Fruit fly (Drosophila melanogaster): ENCODE data around the gene wake.
A peak's percentile ranks its signal among the peaks of the same experiment; 100 is the strongest.

Gene wake

dm6 chr3R:22625514-22626333 lies 13.9 kb upstream of the wake start (continued):
- TF ChIP-seq CkIIα-i1 (GFP tag; IDR thresholded peaks at IDR 0.05) (no peak), CG15073 (GFP tag; optimal IDR thresholded peaks at IDR 0.05) (no peak), NC2α (GFP tag; optimal IDR thresholded peaks at IDR 0.05) (no peak), CG15479 (GFP tag; optimal IDR thresholded peaks at IDR 0.05) (no peak), klu (GFP tag; IDR thresholded peaks at IDR 0.05) (no peak), her (GFP tag; optimal IDR thresholded peaks at IDR 0.05) (no peak), CG8089 (GFP tag; optimal IDR thresholded peaks at IDR 0.05) (no peak), CG18476 (GFP tag; optimal IDR thresholded peaks at IDR 0.05) (no peak), CG10274 (GFP tag; optimal IDR thresholded peaks at IDR 0.05) (no peak), CG32532 (GFP tag; IDR thresholded peaks at IDR 0.05) (no peak), gce (GFP tag; IDR thresholded peaks at IDR 0.05) (no peak), peb (GFP tag; IDR thresholded peaks at IDR 0.05) (no peak), H15 (GFP tag; IDR thresholded peaks at IDR 0.05) (no peak), CG5245 (GFP tag; optimal IDR thresholded peaks at IDR 0.05) (no peak), CG15269 (tag; optimal IDR thresholded peaks at IDR 0.05) (no peak), row (GFP tag; IDR thresholded peaks at IDR 0.05) (peak; percentile 49; the same call in 2 of the 3 replicates), CG12219 (GFP tag; optimal IDR thresholded peaks at IDR 0.05) (no peak), CG18619 (GFP tag; optimal IDR thresholded peaks at IDR 0.05) (peak; percentile 41), CG12071 (GFP tag; optimal IDR thresholded peaks at IDR 0.05) (no peak), nmo (GFP tag; optimal IDR thresholded peaks at IDR 0.05) (peak; percentile 76), Dad (GFP tag; optimal IDR thresholded peaks at IDR 0.05) (no peak), CG8478 (optimal IDR thresholded peaks at IDR 0.05) (no peak), CG18599 (GFP tag; optimal IDR thresholded peaks at IDR 0.05) (no peak), Nf-YA (GFP tag; IDR thresholded peaks at IDR 0.05) (no peak), pzg (GFP tag; optimal IDR thresholded peaks at IDR 0.05) (no peak), Bdp1 (GFP tag; optimal IDR thresholded peaks at IDR 0.05) (no peak), CG18262 (tag; optimal IDR thresholded peaks at IDR 0.05) (peak; percentile 80), CG2129 (GFP tag; IDR thresholded peaks at IDR 0.05; ENCODE audit: partially characterized antibody) (no peak), CG6272 (GFP tag; IDR thresholded peaks at IDR 0.05) (no peak), CG8765 (GFP tag; IDR thresholded peaks at IDR 0.05) (no peak), tgo (GFP tag; IDR thresholded peaks at IDR 0.05) (0 out of 3 replicates have a peak, but pooled peaks have one; percentile 25), trem (tag; optimal IDR thresholded peaks at IDR 0.05) (peak; percentile 25), CG13123 (GFP tag; optimal IDR thresholded peaks at IDR 0.05) (no peak), CG13775 (GFP tag; optimal IDR thresholded peaks at IDR 0.05) (peak; percentile 54), dan (GFP tag; IDR thresholded peaks at IDR 0.05) (no peak), Lim3 (GFP tag; IDR thresholded peaks at IDR 0.05) (no peak), B-H1 (GFP tag; IDR thresholded peaks at IDR 0.05) (no peak), BtbVII (GFP tag; optimal IDR thresholded peaks at IDR 0.05) (no peak), CG16815 (GFP tag; optimal IDR thresholded peaks at IDR 0.05) (peak; percentile 19), sr (GFP tag; IDR thresholded peaks at IDR 0.05) (no peak), eve (GFP tag; optimal IDR thresholded peaks at IDR 0.05) (no peak), CG7745 (tag; optimal IDR thresholded peaks at IDR 0.05) (no peak), HHEX (GFP tag; optimal IDR thresholded peaks at IDR 0.05) (peak; percentile 41), CG11247 (GFP tag; IDR thresholded peaks at IDR 0.05) (no peak), vfl (GFP tag; optimal IDR thresholded peaks at IDR 0.05) (no peak), CG18764 (GFP tag; optimal IDR thresholded peaks at IDR 0.05) (peak; percentile 6), pho (GFP tag; optimal IDR thresholded peaks at IDR 0.05) (no peak), Hr3 (GFP tag; optimal IDR thresholded peaks at IDR 0.05) (peak; percentile 28), Tbp (GFP tag; optimal IDR thresholded peaks at IDR 0.05) (no peak), knrl (GFP tag; IDR thresholded peaks at IDR 0.05; ENCODE audit: partially characterized antibody) (no peak), rib (GFP tag; IDR thresholded peaks at IDR 0.05) (no peak)
